Fruit fly (Drosophila melanogaster) whole organism, embryonic: ENCODE measurements around the gene MBD-like.

Experiments used
- ATbp ChIP-seq: fragments of 200-800 bp; sonication (Bioruptor generic); optimal IDR thresholded peaks from 2 replicates; lab custom pipeline; 2017; ENCODE audit warnings: missing biosample characterization, mild to moderate bottlenecking, missing genetic modification characterization, missing genetic modification reagents
- CG10366 ChIP-seq: fragments of 200-800 bp; sonication (Bioruptor generic); IDR thresholded peaks from 2 replicates; pipeline ENCODE4 v1.3.6; 2022; ENCODE audit warnings: missing biosample characterization, missing genetic modification characterization
- CG10959 ChIP-seq: fragments of 200-800 bp; sonication (Bioruptor generic); IDR thresholded peaks from 2 replicates; pipeline ENCODE4 v1.3.6; 2022; ENCODE audit warnings: missing biosample characterization, missing genetic modification characterization
- CG12071 ChIP-seq: fragments of 200-800 bp; sonication (Bioruptor generic); optimal IDR thresholded peaks from 3 replicates; lab custom pipeline; 2018; ENCODE audit warnings: missing biosample characterization, mild to moderate bottlenecking, missing genetic modification characterization
- CG12155 ChIP-seq: fragments of 200-800 bp; sonication (Bioruptor generic); optimal IDR thresholded peaks from 3 replicates; lab custom pipeline; 2016; ENCODE audit warnings: missing biosample characterization, missing genetic modification characterization
- CG12942 ChIP-seq: fragments of 200-800 bp; sonication (Bioruptor generic); optimal IDR thresholded peaks from 3 replicates; lab custom pipeline; 2016; ENCODE audit warnings: missing biosample characterization, missing genetic modification characterization
- CG14014 ChIP-seq: fragments of 200-800 bp; sonication (Bioruptor generic); IDR thresholded peaks from 2 replicates; pipeline ENCODE4 v1.3.6; 2022; ENCODE audit warnings: missing biosample characterization, missing genetic modification characterization
- CG17361 ChIP-seq: fragments of 200-800 bp; sonication (Bioruptor generic); IDR thresholded peaks from 3 replicates; pipeline ENCODE4 v1.3.6; 2022; ENCODE audit warnings: missing biosample characterization, missing genetic modification characterization
- CG31388 ChIP-seq: fragments of 200-800 bp; sonication (Bioruptor generic); optimal IDR thresholded peaks from 2 replicates; lab custom pipeline; 2016; ENCODE audit warnings: missing biosample characterization, missing genetic modification characterization
- CG33557 ChIP-seq: fragments of 200-800 bp; sonication (Bioruptor generic); optimal IDR thresholded peaks from 2 replicates; lab custom pipeline; 2019; ENCODE audit warnings: missing biosample characterization, mild to moderate bottlenecking, missing genetic modification characterization, moderate library complexity
- CG4707 ChIP-seq: fragments of 200-800 bp; sonication (Bioruptor generic); optimal IDR thresholded peaks from 2 replicates; lab custom pipeline; 2018; ENCODE audit warnings: missing biosample characterization, mild to moderate bottlenecking, missing genetic modification characterization, moderate library complexity
- CG6272 ChIP-seq: fragments of 200-800 bp; sonication (Bioruptor generic); IDR thresholded peaks from 2 replicates; pipeline ENCODE4 v1.3.6; 2022; ENCODE audit warnings: missing biosample characterization, missing genetic modification characterization
- CG6791 ChIP-seq: fragments of 200-800 bp; sonication (Bioruptor generic); IDR thresholded peaks from 3 replicates; pipeline ENCODE4 v1.3.6; 2022; ENCODE audit warnings: missing biosample characterization, missing genetic modification characterization; ENCODE audit not compliant: partially characterized antibody
- CG7357 ChIP-seq: fragments of 200-800 bp; sonication (Bioruptor generic); IDR thresholded peaks from 3 replicates; pipeline ENCODE4 v1.3.6; 2022; ENCODE audit warnings: missing biosample characterization, missing genetic modification characterization
- CG7928 ChIP-seq: fragments of 200-800 bp; sonication (Bioruptor generic); optimal IDR thresholded peaks from 2 replicates; lab custom pipeline; 2017; ENCODE audit warnings: missing biosample characterization, mild to moderate bottlenecking, missing genetic modification characterization
- CG8290 ChIP-seq, 3 experiments: fragments of 200-800 bp; sonication (Bioruptor generic); optimal IDR thresholded peaks; 2 replicates each; lab custom pipeline; 2016 to 2019; ENCODE audit warnings: missing biosample characterization in 3 of 3, missing genetic modification characterization in 3 of 3, mild to moderate bottlenecking in 2 of 3, moderate library complexity in 1 of 3
- CG9797 ChIP-seq: fragments of 200-800 bp; sonication (Bioruptor generic); optimal IDR thresholded peaks from 3 replicates; lab custom pipeline; 2018; ENCODE audit warnings: missing biosample characterization, mild to moderate bottlenecking, missing genetic modification characterization
- CHES-1-like ChIP-seq: fragments of 200-800 bp; sonication (Bioruptor generic); optimal IDR thresholded peaks from 2 replicates; lab custom pipeline; 2016; ENCODE audit warnings: missing biosample characterization, missing genetic modification characterization
- Dll ChIP-seq: fragments of 200-800 bp; sonication (Bioruptor generic); IDR thresholded peaks from 4 replicates; pipeline ENCODE4 v1.3.6; 2022; ENCODE audit warnings: missing biosample characterization, missing genetic modification characterization; ENCODE audit not compliant: partially characterized antibody
- Eip74EF ChIP-seq, 2 experiments: fragments of 200-800 bp in 1 of 2; fragments of >200 bp in 1 of 2; sonication (Bioruptor generic) in 1 of 2; optimal IDR thresholded peaks; 2 replicates each; lab custom pipeline; 2017 to 2019; ENCODE audit warnings: missing biosample characterization in 2 of 2, missing genetic modification characterization in 2 of 2, mild to moderate bottlenecking in 1 of 2, moderate library complexity in 1 of 2
- Fer2 ChIP-seq: fragments of 200-800 bp; sonication (Bioruptor generic); optimal IDR thresholded peaks from 2 replicates; lab custom pipeline; 2018; ENCODE audit warnings: missing biosample characterization, mild to moderate bottlenecking, missing genetic modification characterization, moderate library complexity
- Optix ChIP-seq: fragments of 200-800 bp; sonication (Bioruptor generic); IDR thresholded peaks from 3 replicates; pipeline ENCODE4 v1.3.6; 2022; ENCODE audit warnings: missing biosample characterization, missing genetic modification characterization
- Rfx ChIP-seq: fragments of 200-800 bp; sonication (Bioruptor generic); IDR thresholded peaks from 2 replicates; pipeline ENCODE4 v1.3.6; 2022; ENCODE audit warnings: missing biosample characterization, missing genetic modification characterization
- Rx ChIP-seq: fragments of 200-800 bp; sonication (Bioruptor generic); IDR thresholded peaks from 2 replicates; pipeline ENCODE4 v1.3.6; 2022; ENCODE audit warnings: missing biosample characterization, missing genetic modification characterization
- ara ChIP-seq: fragments of 200-800 bp; sonication (Bioruptor generic); IDR thresholded peaks from 2 replicates; pipeline ENCODE4 v1.3.6; 2022; ENCODE audit warnings: missing biosample characterization, missing genetic modification characterization
- cas ChIP-seq: fragments of 200-800 bp; sonication (Bioruptor generic); IDR thresholded peaks from 2 replicates; pipeline ENCODE4 v1.3.6; 2022; ENCODE audit warnings: missing biosample characterization, missing genetic modification characterization
- chm ChIP-seq: fragments of 200-800 bp; sonication (Bioruptor generic); IDR thresholded peaks from 2 replicates; pipeline ENCODE4 v1.3.6; 2022; ENCODE audit warnings: missing biosample characterization, missing genetic modification characterization
- croc ChIP-seq: fragments of 200-800 bp; sonication (Bioruptor generic); conservative IDR thresholded peaks from 3 replicates; pipeline ENCODE4 v1.3.6; 2022; ENCODE audit warnings: missing biosample characterization, missing genetic modification characterization
- disco-r ChIP-seq: fragments of 200-800 bp; sonication (Bioruptor generic); optimal IDR thresholded peaks from 2 replicates; lab custom pipeline; 2016; ENCODE audit warnings: missing biosample characterization, missing genetic modification characterization
- fd3F ChIP-seq: fragments of 200-800 bp; sonication (Bioruptor generic); optimal IDR thresholded peaks from 2 replicates; lab custom pipeline; 2018; ENCODE audit warnings: missing biosample characterization, mild to moderate bottlenecking, missing genetic modification characterization, moderate library complexity
- fu2 ChIP-seq: fragments of 200-800 bp; sonication (Bioruptor generic); optimal IDR thresholded peaks from 2 replicates; lab custom pipeline; 2016; ENCODE audit warnings: missing biosample characterization, missing genetic modification characterization
- gro ChIP-seq: fragments of 200-800 bp; sonication (Bioruptor generic); optimal IDR thresholded peaks from 2 replicates; lab custom pipeline; 2016; ENCODE audit warnings: missing biosample characterization, missing genetic modification characterization
- gsb ChIP-seq: fragments of 200-800 bp; sonication (Bioruptor generic); IDR thresholded peaks from 2 replicates; pipeline ENCODE4 v1.3.6; 2022; ENCODE audit warnings: missing biosample characterization, missing genetic modification characterization
- hth ChIP-seq: fragments of >200 bp; optimal IDR thresholded peaks from 2 replicates; lab custom pipeline; 2017; ENCODE audit warnings: inconsistent platforms
- kah ChIP-seq: fragments of 200-800 bp; sonication (Bioruptor generic); optimal IDR thresholded peaks from 2 replicates; lab custom pipeline; 2018; ENCODE audit warnings: missing biosample characterization, mild to moderate bottlenecking, missing genetic modification characterization
- luna ChIP-seq: fragments of 200-800 bp; sonication (Bioruptor generic); optimal IDR thresholded peaks from 2 replicates; lab custom pipeline; 2016; ENCODE audit warnings: missing biosample characterization, missing genetic modification characterization
- mam ChIP-seq: fragments of 200-800 bp; sonication (Bioruptor generic); optimal IDR thresholded peaks from 3 replicates; lab custom pipeline; 2016; ENCODE audit warnings: missing biosample characterization, missing genetic modification characterization
- nom ChIP-seq: fragments of 200-800 bp; sonication (Bioruptor generic); optimal IDR thresholded peaks from 2 replicates; lab custom pipeline; 2017; ENCODE audit warnings: missing biosample characterization, missing genetic modification characterization, mild to moderate bottlenecking, moderate library complexity, missing genetic modification reagents
- org-1 ChIP-seq: fragments of 200-800 bp; sonication (Bioruptor generic); optimal IDR thresholded peaks from 2 replicates; lab custom pipeline; 2017; ENCODE audit warnings: missing biosample characterization, missing genetic modification characterization
- phol ChIP-seq: fragments of 200-800 bp; sonication (Bioruptor generic); optimal IDR thresholded peaks from 3 replicates; lab custom pipeline; 2018; ENCODE audit warnings: missing biosample characterization, mild to moderate bottlenecking, missing genetic modification characterization, moderate library complexity
- pum ChIP-seq: fragments of 200-800 bp; sonication (Bioruptor generic); optimal IDR thresholded peaks from 2 replicates; lab custom pipeline; 2016; ENCODE audit warnings: missing biosample characterization, missing genetic modification characterization
- sd ChIP-seq: fragments of 200-800 bp; sonication (Bioruptor generic); optimal IDR thresholded peaks from 3 replicates; lab custom pipeline; 2018; ENCODE audit warnings: missing biosample characterization, mild to moderate bottlenecking, missing genetic modification characterization, moderate library complexity
- sens ChIP-seq: fragments of 200-800 bp; sonication (Bioruptor generic); peaks from one replicate; lab custom pipeline; 2016; ENCODE audit warnings: missing biosample characterization, missing genetic modification characterization
- seq ChIP-seq: fragments of 200-800 bp; sonication (Bioruptor generic); IDR thresholded peaks from 2 replicates; pipeline ENCODE4 v1.3.6; 2022; ENCODE audit warnings: missing biosample characterization, missing genetic modification characterization
- sima ChIP-seq: fragments of 200-800 bp; sonication (Bioruptor generic); optimal IDR thresholded peaks from 2 replicates; lab custom pipeline; 2016; ENCODE audit warnings: missing biosample characterization, missing genetic modification characterization
- sug ChIP-seq: fragments of 200-800 bp; optimal IDR thresholded peaks from 2 replicates; lab custom pipeline; 2019; ENCODE audit warnings: missing biosample characterization, mild to moderate bottlenecking, missing genetic modification characterization, moderate library complexity
- unc-4 ChIP-seq: fragments of 200-800 bp; sonication (Bioruptor generic); IDR thresholded peaks from 2 replicates; pipeline ENCODE4 v1.3.6; 2022; ENCODE audit warnings: missing biosample characterization, missing genetic modification characterization; ENCODE audit not compliant: partially characterized antibody
- zfh1 ChIP-seq: fragments of 200-800 bp; sonication (Bioruptor generic); IDR thresholded peaks from 3 replicates; pipeline ENCODE4 v1.3.6; 2022; ENCODE audit warnings: missing biosample characterization, missing genetic modification characterization

The MBD-like gene

DNA sequence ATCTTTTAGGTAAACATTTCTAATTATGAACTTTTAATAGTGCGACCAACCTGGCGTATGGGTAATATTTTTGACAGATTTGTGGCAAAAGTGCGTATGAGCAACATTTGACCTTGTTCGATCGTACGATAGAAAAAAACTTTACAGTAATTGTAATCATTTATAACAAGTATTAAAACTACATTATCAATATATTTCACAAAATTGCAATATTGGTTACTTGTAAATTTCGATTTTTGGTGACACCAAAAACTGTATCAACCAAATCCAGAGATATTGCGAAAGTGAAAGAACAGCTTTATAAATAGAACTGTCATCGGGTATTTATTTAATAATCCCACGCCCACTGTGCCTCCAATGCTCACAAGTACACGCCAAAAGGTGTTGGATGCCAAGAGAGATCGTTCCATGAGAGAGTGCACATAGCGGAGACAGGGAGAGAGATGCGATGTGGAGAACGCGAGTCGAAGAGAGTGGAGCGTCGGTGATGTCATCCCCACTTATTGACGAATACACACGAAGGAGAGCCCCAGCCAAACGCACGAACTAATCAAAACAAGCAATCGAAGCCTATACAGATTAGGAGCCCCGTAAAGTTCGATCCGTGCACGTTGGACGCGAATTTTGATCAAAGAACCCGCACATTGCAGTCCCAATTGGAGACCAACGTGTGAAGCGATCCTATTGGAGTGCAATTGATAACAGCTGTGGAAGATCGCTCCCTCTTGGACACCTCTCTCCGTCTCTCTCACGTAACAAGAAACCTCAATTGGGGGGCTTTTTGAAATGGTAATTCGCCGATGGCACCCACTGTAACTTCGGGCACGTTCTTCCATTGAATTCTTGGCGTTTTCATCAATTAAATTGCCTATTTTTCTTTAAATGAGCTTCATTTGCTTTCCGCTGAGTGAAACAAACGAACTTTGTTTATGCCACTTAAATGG, 26.1 kb upstream of the MBD-like start (continued):
- TF ChIP-seq Rfx (GFP tag; lab: Robert Waterston, UW) (peak; percentile 93), nom (peak; percentile 87), unc-4 (GFP tag; lab: Robert Waterston, UW) (0 out of 2 replicates have a peak, but pooled peaks have one; percentile 25), CG7928 (GFP tag; lab: Kevin White, UChicago) (peak; percentile 78), CG12942 (GFP tag; lab: Kevin White, UChicago) (peak; percentile 91), chm (GFP tag; lab: Robert Waterston, UW) (peak; percentile 58; the same call in 1 of the 2 replicates), pum (GFP tag; lab: Kevin White, UChicago) (peak; percentile 91), disco-r (GFP tag; lab: Kevin White, UChicago) (peak; percentile 86), gsb (peak; percentile 90), hth (no peak), CG14014 (GFP tag; lab: Robert Waterston, UW) (peak; percentile 89), CG10366 (peak; percentile 80), CG17361 (GFP tag; lab: Robert Waterston, UW) (peak; percentile 99), CG33557 (GFP tag; lab: Kevin White, UChicago) (peak; percentile 84), ATbp (GFP tag; lab: Kevin White, UChicago) (peak; percentile 94), Rx (GFP tag; lab: Robert Waterston, UW) (peak; percentile 53; the same call in 1 of the 2 replicates), Dll (GFP tag; lab: Robert Waterston, UW) (no peak; the same call in 3 of the 4 replicates), gro (GFP tag; lab: Kevin White, UChicago) (peak; percentile 92), zfh1 (GFP tag; lab: Robert Waterston, UW) (peak; percentile 83), ara (peak; percentile 77), CG31388 (GFP tag; lab: Kevin White, UChicago) (peak; percentile 87), fd3F (peak; percentile 94), phol (peak; percentile 96), CG6272 (GFP tag; lab: Robert Waterston, UW) (peak; percentile 82), CG8290 (GFP tag; optimal IDR thresholded peaks at IDR 0.05; lab: Kevin White, UChicago) (peak; percentile 85), CG8290 (tag; optimal IDR thresholded peaks at IDR 0.05; lab: Kevin White, UChicago) (peak; percentile 71 to 77), sima (GFP tag; lab: Kevin White, UChicago) (peak; percentile 78), CG9797 (GFP tag; lab: Kevin White, UChicago) (peak; percentile 52), CG10959 (GFP tag; lab: Robert Waterston, UW) (peak; percentile 47), cas (GFP tag; lab: Robert Waterston, UW) (peak; percentile 61), croc (peak; percentile 85), Fer2 (tag; lab: Kevin White, UChicago) (peak; percentile 85), sens (GFP tag; lab: Kevin White, UChicago) (peak; percentile 99), seq (GFP tag; lab: Robert Waterston, UW) (peak; percentile 91), sug (peak; percentile 93), CG7357 (GFP tag; lab: Robert Waterston, UW) (peak; percentile 85), CG12155 (GFP tag; lab: Kevin White, UChicago) (peak; percentile 93), Optix (GFP tag; lab: Robert Waterston, UW) (peak; percentile 84), CG4707 (GFP tag; lab: Kevin White, UChicago) (peak; percentile 81), org-1 (peak; percentile 99), Eip74EF (GFP tag; optimal IDR thresholded peaks at IDR 0.05; lab: Kevin White, UChicago) (peak in 1 of 2 experiments; percentile 98), CHES-1-like (GFP tag; lab: Kevin White, UChicago) (peak; percentile 92), CG12071 (GFP tag; lab: Kevin White, UChicago) (peak; percentile 92), kah (peak; percentile 90), mam (GFP tag; lab: Kevin White, UChicago) (peak; percentile 92), luna (GFP tag; lab: Kevin White, UChicago) (peak; percentile 44), CG6791 (GFP tag; lab: Robert Waterston, UW) (no peak), sd (peak; percentile 79), fu2 (peak; percentile 89)
